Worm (Caenorhabditis elegans) whole organism, mixed stage, embryonic: Measurements from ENCODE around the gene R03G8.3.

Source experiments
- blmp-1 ChIP-seq: fragments of 150-350 bp; optimal IDR thresholded peaks from 2 replicates; lab custom pipeline; 2014; ENCODE audit warnings: missing biosample characterization, missing genetic modification characterization
- ces-1 ChIP-seq: fragments of 150-350 bp; optimal IDR thresholded peaks from 2 replicates; lab custom pipeline; 2014; ENCODE audit warnings: missing biosample characterization, missing genetic modification reagents, missing genetic modification characterization
- drap-1 ChIP-seq: fragments of 200-800 bp; sonication (Bioruptor generic); optimal IDR thresholded peaks from 3 replicates; lab custom pipeline; 2018; ENCODE audit warnings: mild to moderate bottlenecking, missing genetic modification characterization, missing compliant biosample characterization
- elt-1 ChIP-seq: sonication (generic microtip); optimal IDR thresholded peaks from 2 replicates; lab custom pipeline; 2017; ENCODE audit warnings: missing genetic modification characterization, mild to moderate bottlenecking, missing compliant biosample characterization, antibody characterized with exemption, moderate library complexity, borderline replicate concordance; ENCODE audit not compliant: insufficient read depth
- lin-13 ChIP-seq: fragments of 150-350 bp; optimal IDR thresholded peaks from 2 replicates; lab custom pipeline; 2014; ENCODE audit warnings: missing biosample characterization, missing genetic modification characterization
- mab-5 ChIP-seq: fragments of 150-350 bp; optimal IDR thresholded peaks from 2 replicates; lab custom pipeline; 2014; ENCODE audit warnings: missing biosample characterization, missing genetic modification characterization
- mep-1 ChIP-seq: fragments of 150-350 bp; optimal IDR thresholded peaks from 2 replicates; lab custom pipeline; 2017; ENCODE audit warnings: missing biosample characterization, missing genetic modification reagents, missing genetic modification characterization, inconsistent platforms
- mls-2 ChIP-seq: sonication (generic microtip); optimal IDR thresholded peaks from 2 replicates; lab custom pipeline; 2016; ENCODE audit warnings: mild to moderate bottlenecking, missing genetic modification characterization, moderate library complexity, missing compliant biosample characterization
- nhr-28 ChIP-seq: fragments of 150-350 bp; optimal IDR thresholded peaks from 2 replicates; lab custom pipeline; 2014; ENCODE audit warnings: missing biosample characterization, missing genetic modification characterization
- pha-4 ChIP-seq: fragments of 150-350 bp; optimal IDR thresholded peaks from 2 replicates; lab custom pipeline; 2018; ENCODE audit warnings: missing biosample characterization, missing genetic modification reagents, missing genetic modification characterization
- snpc-4 ChIP-seq: fragments of 150-350 bp; optimal IDR thresholded peaks from 2 replicates; lab custom pipeline; 2014; ENCODE audit warnings: missing biosample characterization, missing genetic modification characterization
- ztf-11 ChIP-seq: fragments of 150-350 bp; optimal IDR thresholded peaks from 2 replicates; lab custom pipeline; 2014; ENCODE audit warnings: missing biosample characterization, missing genetic modification characterization

DNA sequence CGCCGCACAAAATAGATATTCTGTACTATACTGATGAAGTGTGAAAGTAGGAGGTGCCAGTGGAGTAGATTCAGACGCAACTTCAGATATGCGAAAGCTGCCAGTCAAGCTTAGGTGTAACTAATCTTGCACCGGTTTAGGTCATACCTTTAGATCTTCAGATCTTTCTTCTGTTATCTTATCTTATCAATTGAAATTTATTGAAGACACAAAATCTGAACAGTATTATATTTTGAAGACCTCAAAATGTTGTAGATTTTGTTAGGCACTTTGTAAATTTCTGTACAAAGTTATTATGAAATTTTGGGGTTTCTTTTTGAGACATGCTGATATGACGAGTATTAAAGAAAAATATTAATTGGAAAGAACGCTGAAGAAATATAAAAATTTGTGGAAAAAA, 21.9 kb downstream of the R03G8.3 start:
- no peak for TF ChIP-seq mab-5 (tag; lab: Kevin White, UChicago)
- no peak for TF ChIP-seq elt-1 (tag; lab: Kevin White, UChicago)
- TF ChIP-seq pha-4 = no peak
- no peak for TF ChIP-seq nhr-28 (tag; lab: Kevin White, UChicago)
- no peak for TF ChIP-seq snpc-4 (tag; lab: Kevin White, UChicago)
- TF ChIP-seq ces-1 (GFP tag; lab: Kevin White, UChicago) = no peak
- TF ChIP-seq blmp-1 (tag; lab: Kevin White, UChicago) = no peak
- TF ChIP-seq mls-2 = no peak
- no peak for TF ChIP-seq drap-1 (GFP tag; lab: Kevin White, UChicago)
- no peak for TF ChIP-seq ztf-11
- no peak for TF ChIP-seq mep-1 (tag; lab: Kevin White, UChicago)
- no peak for TF ChIP-seq lin-13 (tag; lab: Kevin White, UChicago)
